Worm (Caenorhabditis elegans) whole organism, young adult: ENCODE results near the gene E01G4.5.

Source experiments
- him-1 ChIP-seq: sonication (generic microtip); optimal IDR thresholded peaks from 2 replicates; lab custom pipeline; 2016; ENCODE audit warnings: missing genotype, missing genetic modification reagents, missing genetic modification characterization, missing compliant biosample characterization
- hlh-26 ChIP-seq: fragments of 200-800 bp; sonication (Bioruptor generic); conservative IDR thresholded peaks from 2 replicates; pipeline ENCODE4 v1.3.6; 2022; ENCODE audit warnings: missing genetic modification reagents, missing genetic modification characterization, missing compliant biosample characterization
- mxl-1 ChIP-seq: sonication (generic microtip); optimal IDR thresholded peaks from 2 replicates; lab custom pipeline; 2016; ENCODE audit warnings: missing genetic modification characterization, missing compliant biosample characterization
- pha-4 ChIP-seq: fragments of 150-350 bp; sonication (generic microtip); optimal IDR thresholded peaks from 2 replicates; lab custom pipeline; 2014; ENCODE audit warnings: missing biosample characterization, missing genetic modification reagents, missing genetic modification characterization

DNA sequence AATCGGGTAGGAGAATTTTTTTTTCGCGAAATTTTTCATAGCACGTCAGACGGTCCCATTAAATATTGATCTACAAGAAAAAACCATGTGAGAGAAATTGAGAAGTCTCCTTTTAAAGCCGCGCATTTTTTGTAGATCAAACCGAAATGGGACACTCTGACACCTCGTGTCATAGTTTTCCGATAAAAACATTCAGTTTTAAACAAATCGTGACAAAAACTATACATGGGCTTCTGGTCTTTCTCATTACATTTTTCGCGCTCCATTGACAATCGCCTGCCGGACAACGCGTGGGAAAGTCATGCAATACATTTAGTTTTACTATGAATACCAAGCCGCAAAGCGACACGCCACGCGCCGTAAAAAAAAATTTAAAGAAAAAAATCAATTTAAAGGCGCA lies 33.2 kb downstream of the E01G4.5 start:
- TF ChIP-seq pha-4 (tag; lab: Kevin White, UChicago) (no peak), mxl-1 (tag; lab: Kevin White, UChicago) (no peak), hlh-26 (no peak), him-1 (tag; lab: Kevin White, UChicago) (no peak)
